Worm (Caenorhabditis elegans): Measurements from ENCODE around the gene ssp-32.

ce11 chrIV:9850931-9851330, 44.3 kb upstream of the ssp-32 start, which contains the start of gene ssp-10:
- TF ChIP-seq fos-1 (tag; optimal IDR thresholded peaks at IDR 0.05) (no peak), egl-27 (tag; optimal IDR thresholded peaks at IDR 0.05) (no peak), zfp-3 (GFP tag; conservative IDR thresholded peaks at IDR 0.05) (no peak)
